In genomic region chr3L:14446874-14447273, dm6 we compare ENCODE assay signal across 2 fruit fly cellular contexts.
A peak's percentile ranks its signal among the peaks of the same experiment; 100 is the strongest.
TF ChIP-seq lines count a peak whose summit lies in the region.

No protein-coding gene starts in this region.

- TF ChIP-seq CTCF in whole organism, embryonic (GFP tag; optimal IDR thresholded peaks at IDR 0.05; lab: Kevin White, UChicago), result no peak

TF ChIP-seq in whole organism, embryonic, 481 proteins besides CTCF, POLR2A, EP300 and RAD21:
- TF ChIP-seq ab (GFP tag; optimal IDR thresholded peaks at IDR 0.05; lab: Kevin White, UChicago) (no peak), sens (GFP tag; lab: Kevin White, UChicago) (peak; percentile 86), tll (GFP tag; optimal IDR thresholded peaks at IDR 0.05; lab: Kevin White, UChicago) (peak in 1 of 2 experiments; percentile 92), sens-2 (GFP tag; IDR thresholded peaks at IDR 0.05; lab: Robert Waterston, UW) (peak; percentile 64), crol (GFP tag; IDR thresholded peaks at IDR 0.05; lab: Robert Waterston, UW) (peak; percentile 72), unc-4 (GFP tag; IDR thresholded peaks at IDR 0.05; lab: Robert Waterston, UW; ENCODE audit: partially characterized antibody) (no peak), CG8359 (GFP tag; optimal IDR thresholded peaks at IDR 0.05; lab: Kevin White, UChicago; ENCODE audit: borderline replicate concordance) (peak; percentile 8), ewg (GFP tag; optimal IDR thresholded peaks at IDR 0.05; lab: Kevin White, UChicago) (no peak), CG15479 (GFP tag; optimal IDR thresholded peaks at IDR 0.05; lab: Kevin White, UChicago) (peak; percentile 97), Kr (GFP tag; optimal IDR thresholded peaks at IDR 0.05; lab: Kevin White, UChicago) (peak; percentile 84), CG2199 (GFP tag; IDR thresholded peaks at IDR 0.05; lab: Robert Waterston, UW) (peak; percentile 76), zfh1 (GFP tag; IDR thresholded peaks at IDR 0.05; lab: Robert Waterston, UW) (0 out of 3 replicates have a peak, but pooled peaks have one; percentile 26), ac (GFP tag; optimal IDR thresholded peaks at IDR 0.05; lab: Kevin White, UChicago) (peak; percentile 65), lola (GFP tag; optimal IDR thresholded peaks at IDR 0.05; lab: Kevin White, UChicago) (peak in 1 of 3 experiments; percentile 40), Xrp1 (GFP tag; IDR thresholded peaks at IDR 0.05; lab: Robert Waterston, UW) (0 out of 2 replicates have a peak, but pooled peaks have one; percentile 8), Pdp1 (GFP tag; optimal IDR thresholded peaks at IDR 0.05; lab: Kevin White, UChicago) (peak in 1 of 2 experiments; percentile 12), Blimp-1 (GFP tag; optimal IDR thresholded peaks at IDR 0.05; lab: Kevin White, UChicago) (no peak), gcm (GFP tag; optimal IDR thresholded peaks at IDR 0.05; lab: Kevin White, UChicago) (no peak), twi (tag; optimal IDR thresholded peaks at IDR 0.05; lab: Kevin White, UChicago) (peak; percentile 21), lilli (GFP tag; optimal IDR thresholded peaks at IDR 0.05; lab: Kevin White, UChicago) (no peak), Taf1 (GFP tag; IDR thresholded peaks at IDR 0.05; lab: Robert Waterston, UW) (no peak), stwl (tag; optimal IDR thresholded peaks at IDR 0.05; lab: Kevin White, UChicago) (peak; percentile 4), CG33557 (GFP tag; optimal IDR thresholded peaks at IDR 0.05; lab: Kevin White, UChicago) (peak; percentile 52), CG9727 (GFP tag; optimal IDR thresholded peaks at IDR 0.05; lab: Kevin White, UChicago) (peak; percentile 70), CG10654 (GFP tag; optimal IDR thresholded peaks at IDR 0.05; lab: Kevin White, UChicago) (no peak), Sry-δ (GFP tag; optimal IDR thresholded peaks at IDR 0.05; lab: Kevin White, UChicago) (no peak), kni (GFP tag; optimal IDR thresholded peaks at IDR 0.05; lab: Kevin White, UChicago) (peak; percentile 22), fd102C (GFP tag; optimal IDR thresholded peaks at IDR 0.05; lab: Kevin White, UChicago) (peak; percentile 51), dmrt11E (tag; optimal IDR thresholded peaks at IDR 0.05; lab: Kevin White, UChicago) (peak; percentile 37), CG14860 (GFP tag; IDR thresholded peaks at IDR 0.05; lab: Robert Waterston, UW; ENCODE audit: partially characterized antibody) (no peak), maf-S (GFP tag; optimal IDR thresholded peaks at IDR 0.05; lab: Kevin White, UChicago) (no peak), CG15696 (tag; optimal IDR thresholded peaks at IDR 0.05; lab: Kevin White, UChicago) (peak; percentile 81), CG14710 (tag; optimal IDR thresholded peaks at IDR 0.05; lab: Kevin White, UChicago) (peak; percentile 7), CG4707 (GFP tag; optimal IDR thresholded peaks at IDR 0.05; lab: Kevin White, UChicago) (no peak), CG10462 (GFP tag; optimal IDR thresholded peaks at IDR 0.05; lab: Kevin White, UChicago) (no peak), CG6813 (GFP tag; optimal IDR thresholded peaks at IDR 0.05; lab: Kevin White, UChicago) (peak; percentile 57), grn (GFP tag; optimal IDR thresholded peaks at IDR 0.05; lab: Kevin White, UChicago) (peak; percentile 66)

TF ChIP-seq in whole organism, prepupa, 60 proteins besides CTCF, POLR2A, EP300 and RAD21:
- TF ChIP-seq svp (GFP tag; lab: Kevin White, UChicago), result peak; percentile 60
- peak; percentile 78 for TF ChIP-seq fkh (GFP tag; optimal IDR thresholded peaks at IDR 0.05; lab: Kevin White, UChicago)
- peak; percentile 38 for TF ChIP-seq Eip78C (GFP tag; lab: Kevin White, UChicago)
- TF ChIP-seq Ets21C (GFP tag; optimal IDR thresholded peaks at IDR 0.05; lab: Kevin White, UChicago), result no peak
